Fruit fly (Drosophila melanogaster) whole organism, embryonic: ENCODE measurements around the gene CG6656.

Experiments
- CG15696 ChIP-seq: fragments of 200-800 bp; sonication (Bioruptor generic); optimal IDR thresholded peaks from 2 replicates; lab custom pipeline; 2019; ENCODE audit warnings: missing biosample characterization, mild to moderate bottlenecking, missing genetic modification characterization, moderate library complexity
- CG17802 ChIP-seq: fragments of 200-800 bp; sonication (Bioruptor generic); optimal IDR thresholded peaks from 2 replicates; lab custom pipeline; 2018; ENCODE audit warnings: missing biosample characterization, mild to moderate bottlenecking, missing genetic modification characterization, moderate library complexity
- GATAe ChIP-seq: fragments of 200-800 bp; sonication (Bioruptor generic); conservative IDR thresholded peaks from 2 replicates; pipeline ENCODE4 v1.3.6; 2022; ENCODE audit warnings: missing biosample characterization, missing genetic modification characterization
- amos ChIP-seq: fragments of 200-800 bp; sonication (Bioruptor generic); IDR thresholded peaks from 2 replicates; pipeline ENCODE4 v1.3.6; 2022; ENCODE audit warnings: missing biosample characterization, missing genetic modification characterization; ENCODE audit not compliant: partially characterized antibody
- bigmax ChIP-seq: fragments of 200-800 bp; sonication (Bioruptor generic); optimal IDR thresholded peaks from 2 replicates; lab custom pipeline; 2018; ENCODE audit warnings: missing biosample characterization, mild to moderate bottlenecking, missing genetic modification characterization
- h ChIP-seq: fragments of >200 bp; optimal IDR thresholded peaks from 2 replicates; lab custom pipeline; 2017
- ro ChIP-seq: fragments of 200-800 bp; sonication (Bioruptor generic); IDR thresholded peaks from 2 replicates; pipeline ENCODE4 v1.3.6; 2022; ENCODE audit warnings: missing biosample characterization, missing genetic modification characterization

dm6 chr3R:21873439-21873838 is 1.7 kb upstream of the CG6656 start, which contains the start of gene CG31178:
- TF ChIP-seq ro (GFP tag; lab: Robert Waterston, UW): no peak
- TF ChIP-seq CG15696: no peak
- no peak for TF ChIP-seq h
- no peak for TF ChIP-seq amos (GFP tag; lab: Robert Waterston, UW)
- no peak for TF ChIP-seq GATAe (GFP tag; lab: Robert Waterston, UW)
- TF ChIP-seq CG17802 (tag; lab: Kevin White, UChicago): no peak
- TF ChIP-seq bigmax (GFP tag; lab: Kevin White, UChicago): no peak
